Worm (Caenorhabditis elegans): ENCODE results near the gene fbxb-61.
"Not testable (repeated sequence)": the region's sequence is repeated elsewhere in the genome, so short reads cannot be mapped to it uniquely, and the experiment has no call there.

fbxb-61 gene

DNA sequence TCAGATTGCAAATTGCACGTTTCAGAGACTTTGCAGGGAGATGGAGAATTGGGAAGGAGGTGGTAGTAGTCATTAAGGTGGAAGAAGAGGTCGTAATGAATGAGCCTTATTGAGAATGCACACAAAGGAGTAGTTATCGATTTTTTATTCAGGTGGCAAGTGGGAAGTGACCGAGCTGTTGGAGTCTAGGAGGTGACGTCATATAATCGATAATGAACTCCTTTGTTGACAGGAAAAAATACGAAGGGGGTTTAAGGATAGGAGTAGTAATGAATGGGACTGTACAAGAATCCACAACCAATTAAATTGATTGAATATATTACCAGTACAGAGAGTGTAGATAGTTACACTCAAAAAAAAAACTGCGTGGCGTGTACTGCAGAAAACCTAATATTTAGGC, 2.0 kb upstream of the fbxb-61 start, which contains the start of gene fbxb-62:
fbxb-62 (minus strand) TSS at position 101 of the 400 bp plus-strand sequence.
- no peak for TF ChIP-seq unc-62 (GFP tag; optimal IDR thresholded peaks at IDR 0.05)

ce11 chrV:19306906-19307305, 3.0 kb downstream of the fbxb-61 start, which contains the start of gene F55C9.15:
F55C9.15 (minus strand) TSS chrV:19307006.
- no peak for TF ChIP-seq unc-62 (GFP tag; optimal IDR thresholded peaks at IDR 0.05)

DNA sequence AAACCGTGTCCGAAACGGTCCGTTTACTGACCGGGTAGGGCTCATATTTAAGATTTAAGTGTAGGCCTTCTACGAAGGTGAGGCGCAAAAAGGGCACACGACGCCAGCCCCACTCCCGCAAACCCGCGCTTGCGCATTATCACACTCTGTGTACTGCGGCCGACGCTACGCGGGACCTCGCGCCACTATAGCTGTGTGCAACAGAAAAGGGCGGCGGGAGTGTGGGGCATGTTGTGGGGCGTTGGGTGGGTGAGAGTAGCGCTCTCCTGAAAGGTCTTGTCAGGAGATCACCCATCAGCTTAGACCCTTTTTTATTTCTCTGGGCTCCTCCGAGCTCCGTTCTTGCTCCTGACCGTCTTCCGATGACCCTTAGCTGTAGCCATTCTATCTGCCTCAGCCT, 4.2 kb downstream of the fbxb-61 start:
- no peak for TF ChIP-seq unc-62 (GFP tag; optimal IDR thresholded peaks at IDR 0.05)

DNA sequence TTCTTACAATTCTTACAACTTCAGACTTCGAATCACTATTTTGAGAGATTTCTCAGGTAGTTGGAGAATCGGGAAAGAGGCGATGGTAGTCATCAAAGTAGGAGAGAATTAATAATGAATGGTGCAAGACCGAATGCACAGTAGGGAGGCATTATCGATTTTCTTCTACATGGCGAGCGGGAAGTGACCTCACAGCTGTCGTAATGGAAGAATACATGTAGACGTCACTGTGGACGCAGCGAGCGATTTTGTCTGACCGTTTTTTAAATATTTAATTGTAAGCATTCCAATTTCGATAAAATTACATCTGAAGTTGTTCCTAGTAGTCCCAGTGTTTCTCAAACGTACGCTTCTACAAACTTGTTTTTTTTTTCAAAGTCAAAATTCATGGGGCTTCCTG, 5.7 kb downstream of the fbxb-61 start, which contains the start of gene F55C9.11:
F55C9.11 (minus strand) TSS at position 101 of the 400 bp plus-strand sequence.
- TF ChIP-seq unc-62 (GFP tag; optimal IDR thresholded peaks at IDR 0.05), result no peak

- TF ChIP-seq unc-62 (GFP tag; optimal IDR thresholded peaks at IDR 0.05), result no peak
These were observed 7.5 kb downstream of the fbxb-61 start, which contains the start of gene C43D7.8 for ce11 chrV:19311391-19311790. C43D7.8 (minus strand) TSS chrV:19311491.

DNA sequence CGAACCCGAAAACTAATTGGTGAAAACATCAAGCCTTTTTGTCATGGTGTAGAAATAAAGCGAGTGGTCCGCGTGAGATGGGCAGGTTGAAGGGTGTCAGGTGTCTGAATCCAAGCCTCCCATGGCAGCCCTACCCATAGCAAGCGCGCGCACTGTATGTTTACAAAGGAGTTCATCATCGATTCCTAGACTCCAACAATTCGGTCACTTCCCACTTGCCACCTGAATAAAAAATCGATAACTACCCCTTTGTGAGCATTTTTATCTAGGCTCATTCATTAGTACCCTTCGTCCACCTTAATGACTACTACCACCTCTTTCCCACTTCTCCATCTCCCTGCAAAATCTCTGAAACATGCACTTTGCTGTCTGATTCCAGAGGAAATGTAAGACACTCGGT, 9.1 kb downstream of the fbxb-61 start, which contains the start of gene fbxb-64:
fbxb-64 (plus strand) TSS at position 301 of the 400 bp plus-strand sequence.
- no peak for TF ChIP-seq unc-62 (GFP tag; optimal IDR thresholded peaks at IDR 0.05)

DNA sequence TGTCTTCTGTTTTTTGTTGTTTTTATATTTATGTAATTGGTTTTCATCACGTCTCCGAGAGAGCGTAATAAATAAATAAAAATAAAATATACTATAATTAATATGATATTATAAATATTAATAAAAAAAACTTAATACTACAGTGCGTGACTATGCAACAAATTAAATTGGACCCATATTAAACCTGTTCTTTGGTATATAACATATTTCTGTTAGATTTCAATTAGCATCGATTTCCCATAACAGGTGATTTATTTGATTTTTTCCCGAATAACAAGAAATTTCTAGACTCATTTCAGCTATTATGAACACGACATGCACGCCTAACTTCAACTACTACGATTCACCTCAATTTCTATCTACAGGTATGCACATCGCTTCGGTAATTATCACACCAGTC, 13.1 kb downstream of the fbxb-61 start, which contains the start of gene srh-208:
srh-208 (plus strand) TSS at position 301 of the 400 bp plus-strand sequence.
- TF ChIP-seq unc-62 (GFP tag; optimal IDR thresholded peaks at IDR 0.05), result not testable (repeated sequence)

DNA sequence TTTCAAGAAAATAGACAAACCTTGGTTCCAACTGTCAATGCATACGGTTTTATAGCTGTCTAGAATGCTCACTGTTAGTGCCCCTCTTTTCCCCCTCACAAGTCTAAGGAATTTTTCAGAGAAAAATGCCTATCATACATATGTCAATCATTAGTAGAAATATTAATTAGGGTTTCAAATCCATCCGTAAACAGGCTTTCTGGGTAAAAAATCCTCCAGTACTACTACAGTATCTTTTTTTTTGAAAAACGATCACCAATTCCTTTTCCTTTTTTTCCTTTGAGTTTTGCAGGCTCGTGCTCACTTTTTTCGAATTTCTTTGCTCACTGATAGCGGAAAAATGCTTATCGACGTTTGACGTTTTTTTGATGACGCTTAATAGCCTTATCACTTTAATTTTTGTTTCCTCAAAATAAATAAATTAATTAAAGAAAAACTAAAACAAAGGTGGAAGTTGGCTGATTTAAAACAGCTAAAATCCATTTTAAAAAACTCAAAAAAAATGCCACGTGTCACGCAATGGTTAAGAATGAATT, 15.6 kb downstream of the fbxb-61 start, which contains the start of gene C43D7.7:
C43D7.7 (minus strand) TSS at position 51 of the 536 bp plus-strand sequence.
- no peak for TF ChIP-seq unc-62 (GFP tag; optimal IDR thresholded peaks at IDR 0.05)

- TF ChIP-seq unc-62 (GFP tag; optimal IDR thresholded peaks at IDR 0.05), result no peak
These were observed 16.5 kb downstream of the fbxb-61 start, which contains the start of gene sdz-6 for ce11 chrV:19320385-19320784. sdz-6 (plus strand) TSS chrV:19320613.

DNA sequence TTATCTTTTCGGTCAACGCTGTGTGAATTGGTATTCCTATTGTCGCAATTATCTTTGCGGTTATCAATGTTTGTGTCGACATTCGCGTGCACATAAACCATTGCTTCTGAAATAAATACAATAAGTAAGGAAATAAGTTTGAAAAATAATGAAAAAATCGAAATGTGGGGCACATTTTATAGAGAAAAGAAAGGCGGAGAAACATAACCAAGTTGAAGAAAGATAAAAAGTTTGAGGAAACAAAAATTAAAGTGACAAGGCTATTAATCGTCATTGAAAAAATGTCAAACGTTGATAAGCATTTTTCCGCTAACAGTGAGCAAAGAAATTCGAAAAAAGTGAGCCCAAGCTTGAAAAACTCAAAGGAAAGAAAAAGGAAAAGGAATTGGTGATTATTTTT, 18.5 kb downstream of the fbxb-61 start, which contains the start of gene C43D7.4:
C43D7.4 (minus strand) TSS at position 101 of the 400 bp plus-strand sequence.
- no peak for TF ChIP-seq unc-62 (GFP tag; optimal IDR thresholded peaks at IDR 0.05)

- TF ChIP-seq unc-62 (GFP tag; optimal IDR thresholded peaks at IDR 0.05), result no peak
These were observed 21.5 kb downstream of the fbxb-61 start for ce11 chrV:19325436-19325835.

DNA sequence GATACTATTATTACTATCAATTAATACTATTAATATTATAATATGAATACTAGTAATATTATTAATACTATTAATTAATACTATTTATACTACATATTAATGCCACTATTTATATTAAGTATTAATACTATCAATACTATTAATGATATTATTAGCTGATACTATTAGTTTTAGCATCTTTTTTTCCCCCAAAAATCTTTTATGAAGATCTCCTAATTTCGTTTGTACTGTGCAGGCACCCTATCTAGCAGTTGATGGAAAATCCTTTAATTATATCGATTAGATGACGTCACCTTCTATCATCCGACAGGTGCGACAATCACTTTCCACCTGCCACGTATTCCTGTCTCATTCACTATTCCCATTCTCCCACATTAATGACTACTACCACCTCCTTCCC, 25.3 kb downstream of the fbxb-61 start, which contains the start of gene fbxb-65:
fbxb-65 (plus strand) TSS at position 301 of the 400 bp plus-strand sequence.
- TF ChIP-seq unc-62 (GFP tag; optimal IDR thresholded peaks at IDR 0.05), result no peak

- TF ChIP-seq unc-62 (GFP tag; optimal IDR thresholded peaks at IDR 0.05), result no peak
These were observed 33.4 kb downstream of the fbxb-61 start for ce11 chrV:19337333-19337732.

DNA sequence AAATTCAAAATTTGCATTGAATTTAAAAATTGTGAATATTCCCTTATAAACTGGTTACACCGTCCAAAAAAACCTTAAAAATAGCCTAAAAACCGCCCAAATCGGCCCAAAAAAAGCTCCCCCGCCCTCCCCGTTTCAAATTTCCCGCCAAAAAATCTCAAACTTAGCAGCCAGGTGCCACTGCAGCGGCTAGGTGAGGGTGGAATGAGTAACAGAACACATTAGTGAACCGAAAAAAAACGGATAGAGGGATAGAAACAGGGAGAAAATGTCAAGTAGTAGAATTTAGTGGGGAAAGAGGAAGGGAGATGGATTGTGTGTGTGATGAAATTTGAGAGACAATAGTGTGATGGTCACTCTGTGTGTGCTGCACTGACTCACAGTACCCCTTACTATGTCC, 48.0 kb downstream of the fbxb-61 start:
- no peak for TF ChIP-seq unc-62 (GFP tag; optimal IDR thresholded peaks at IDR 0.05)

ce11 chrV:19354506-19354905, 50.6 kb downstream of the fbxb-61 start:
- no peak for TF ChIP-seq unc-62 (GFP tag; optimal IDR thresholded peaks at IDR 0.05)

All from whole organism, dauer.